Fruit fly (Drosophila melanogaster) whole organism, embryonic: Measurements from ENCODE around the gene syd.

Experiments used
- Asciz ChIP-seq: fragments of 200-800 bp; sonication (Bioruptor generic); optimal IDR thresholded peaks from 2 replicates; lab custom pipeline; 2017; ENCODE audit warnings: missing biosample characterization, mild to moderate bottlenecking, missing genetic modification characterization, missing genetic modification reagents
- CG10267 ChIP-seq: fragments of 200-800 bp; sonication (Bioruptor generic); optimal IDR thresholded peaks from 2 replicates; lab custom pipeline; 2018; ENCODE audit warnings: missing biosample characterization, mild to moderate bottlenecking, missing genetic modification characterization, moderate library complexity
- CG11695 ChIP-seq: fragments of 200-800 bp; sonication (Bioruptor generic); IDR thresholded peaks from 3 replicates; pipeline ENCODE4 v1.3.6; 2022; ENCODE audit warnings: missing biosample characterization, missing genetic modification characterization
- CG11696 ChIP-seq: fragments of 200-800 bp; sonication (Bioruptor generic); IDR thresholded peaks from 2 replicates; pipeline ENCODE4 v1.3.6; 2022; ENCODE audit warnings: missing biosample characterization, missing genetic modification characterization
- CG12071 ChIP-seq: fragments of 200-800 bp; sonication (Bioruptor generic); optimal IDR thresholded peaks from 3 replicates; lab custom pipeline; 2018; ENCODE audit warnings: missing biosample characterization, mild to moderate bottlenecking, missing genetic modification characterization
- CG13624 ChIP-seq: fragments of 200-800 bp; sonication (Bioruptor generic); optimal IDR thresholded peaks from 2 replicates; lab custom pipeline; 2016; ENCODE audit warnings: missing biosample characterization, missing genetic modification characterization
- CG1603 ChIP-seq: fragments of 200-800 bp; sonication (Bioruptor generic); optimal IDR thresholded peaks from 2 replicates; lab custom pipeline; 2019; ENCODE audit warnings: missing biosample characterization, mild to moderate bottlenecking, missing genetic modification characterization, moderate library complexity
- CG16813 ChIP-seq: fragments of 200-800 bp; sonication (Bioruptor generic); IDR thresholded peaks from 3 replicates; pipeline ENCODE4 v1.3.6; 2022; ENCODE audit warnings: missing biosample characterization, missing genetic modification characterization; ENCODE audit not compliant: partially characterized antibody
- CG2199 ChIP-seq: fragments of 200-800 bp; sonication (Bioruptor generic); IDR thresholded peaks from 3 replicates; pipeline ENCODE4 v1.3.6; 2022; ENCODE audit warnings: missing biosample characterization, missing genetic modification characterization
- CG3995 ChIP-seq: fragments of 200-800 bp; sonication (Bioruptor generic); optimal IDR thresholded peaks from 3 replicates; lab custom pipeline; 2016; ENCODE audit warnings: missing biosample characterization, missing genetic modification characterization
- CG4854 ChIP-seq: fragments of 200-800 bp; sonication (Bioruptor generic); optimal IDR thresholded peaks from 2 replicates; lab custom pipeline; 2016; ENCODE audit warnings: missing biosample characterization, missing genetic modification characterization, inconsistent platforms
- CG6791 ChIP-seq: fragments of 200-800 bp; sonication (Bioruptor generic); IDR thresholded peaks from 3 replicates; pipeline ENCODE4 v1.3.6; 2022; ENCODE audit warnings: missing biosample characterization, missing genetic modification characterization; ENCODE audit not compliant: partially characterized antibody
- CG7372 ChIP-seq: fragments of 200-800 bp; sonication (Bioruptor generic); IDR thresholded peaks from 2 replicates; pipeline ENCODE4 v1.3.6; 2022; ENCODE audit warnings: missing biosample characterization, missing genetic modification characterization
- CG7745 ChIP-seq: fragments of 200-800 bp; sonication (Bioruptor generic); optimal IDR thresholded peaks from 2 replicates; lab custom pipeline; 2018; ENCODE audit warnings: missing biosample characterization, mild to moderate bottlenecking, missing genetic modification characterization, moderate library complexity
- CTCF ChIP-seq: fragments of 200-800 bp; sonication (Bioruptor generic); optimal IDR thresholded peaks from 2 replicates; lab custom pipeline; 2017; ENCODE audit warnings: missing biosample characterization, mild to moderate bottlenecking, missing genetic modification characterization, moderate library complexity
- Dll ChIP-seq: fragments of 200-800 bp; sonication (Bioruptor generic); IDR thresholded peaks from 4 replicates; pipeline ENCODE4 v1.3.6; 2022; ENCODE audit warnings: missing biosample characterization, missing genetic modification characterization; ENCODE audit not compliant: partially characterized antibody
- Dref ChIP-seq: fragments of 200-800 bp; sonication (Bioruptor generic); IDR thresholded peaks from 2 replicates; pipeline ENCODE4 v1.3.6; 2022; ENCODE audit warnings: missing biosample characterization, missing genetic modification characterization
- E2f2 ChIP-seq: fragments of 200-800 bp; sonication (Bioruptor generic); IDR thresholded peaks from 2 replicates; pipeline ENCODE4 v1.3.6; 2022; ENCODE audit warnings: missing biosample characterization, missing genetic modification characterization
- Ets97D ChIP-seq: fragments of 200-800 bp; sonication (Bioruptor generic); optimal IDR thresholded peaks from 3 replicates; lab custom pipeline; 2016; ENCODE audit warnings: missing biosample characterization, missing genetic modification characterization
- GATAe ChIP-seq: fragments of 200-800 bp; sonication (Bioruptor generic); conservative IDR thresholded peaks from 2 replicates; pipeline ENCODE4 v1.3.6; 2022; ENCODE audit warnings: missing biosample characterization, missing genetic modification characterization
- Hmr ChIP-seq: fragments of 200-800 bp; sonication (Bioruptor generic); optimal IDR thresholded peaks from 3 replicates; lab custom pipeline; 2017; ENCODE audit warnings: mild to moderate bottlenecking, missing biosample characterization, missing genetic modification reagents, missing genetic modification characterization
- Jarid2 ChIP-seq: fragments of 200-800 bp; sonication (Bioruptor generic); optimal IDR thresholded peaks from 3 replicates; lab custom pipeline; 2017; ENCODE audit warnings: mild to moderate bottlenecking, missing biosample characterization, missing genetic modification reagents, missing genetic modification characterization
- Lpt ChIP-seq: fragments of >200 bp; optimal IDR thresholded peaks from 2 replicates; lab custom pipeline; 2018; ENCODE audit warnings: missing biosample characterization, missing genetic modification characterization
- Pdp1 ChIP-seq, 2 experiments: fragments of 200-800 bp; sonication (Bioruptor generic); optimal IDR thresholded peaks; 3 replicates each; lab custom pipeline; 2016; ENCODE audit warnings: missing biosample characterization in 2 of 2, missing genetic modification characterization in 2 of 2, mild to moderate bottlenecking in 1 of 2, moderate library complexity in 1 of 2
- Scr ChIP-seq: fragments of 200-800 bp; sonication (Bioruptor generic); IDR thresholded peaks from 2 replicates; pipeline ENCODE4 v1.3.6; 2022; ENCODE audit warnings: missing biosample characterization, missing genetic modification characterization; ENCODE audit not compliant: partially characterized antibody
- Sox100B ChIP-seq: fragments of 200-800 bp; sonication (Bioruptor generic); optimal IDR thresholded peaks from 3 replicates; lab custom pipeline; 2018; ENCODE audit warnings: missing biosample characterization, mild to moderate bottlenecking, missing genetic modification characterization
- Spps ChIP-seq: fragments of 200-800 bp; sonication (Bioruptor generic); optimal IDR thresholded peaks from 2 replicates; lab custom pipeline; 2018; ENCODE audit warnings: missing biosample characterization, mild to moderate bottlenecking, missing genetic modification characterization
- Ssrp ChIP-seq: fragments of 200-800 bp; sonication (Bioruptor generic); optimal IDR thresholded peaks from 2 replicates; lab custom pipeline; 2018; ENCODE audit warnings: missing biosample characterization, mild to moderate bottlenecking, missing genetic modification characterization, moderate library complexity
- Trl ChIP-seq, 3 experiments: fragments of >200 bp in 2 of 3; fragments of 200-800 bp in 1 of 3; sonication (Bioruptor generic) in 1 of 3; optimal IDR thresholded peaks; 2 replicates in 1 of 3; 3 replicates in 2 of 3; lab custom pipeline; 2016 to 2017; ENCODE audit warnings: missing biosample characterization in 1 of 3, missing genetic modification characterization in 1 of 3
- Vsx1 ChIP-seq: fragments of 200-800 bp; sonication (Bioruptor generic); optimal IDR thresholded peaks from 2 replicates; lab custom pipeline; 2017; ENCODE audit warnings: missing biosample characterization, mild to moderate bottlenecking, missing genetic modification characterization, missing genetic modification reagents
- amos ChIP-seq: fragments of 200-800 bp; sonication (Bioruptor generic); IDR thresholded peaks from 2 replicates; pipeline ENCODE4 v1.3.6; 2022; ENCODE audit warnings: missing biosample characterization, missing genetic modification characterization; ENCODE audit not compliant: partially characterized antibody
- az2 ChIP-seq: fragments of 200-800 bp; sonication (Bioruptor generic); optimal IDR thresholded peaks from 3 replicates; lab custom pipeline; 2016; ENCODE audit warnings: missing biosample characterization, missing genetic modification characterization
- chm ChIP-seq: fragments of 200-800 bp; sonication (Bioruptor generic); IDR thresholded peaks from 2 replicates; pipeline ENCODE4 v1.3.6; 2022; ENCODE audit warnings: missing biosample characterization, missing genetic modification characterization
- exex ChIP-seq: fragments of 200-800 bp; sonication (Bioruptor generic); optimal IDR thresholded peaks from 4 replicates; lab custom pipeline; 2018; ENCODE audit warnings: missing biosample characterization, mild to moderate bottlenecking, missing genetic modification characterization, moderate library complexity
- fd64A ChIP-seq: fragments of 200-800 bp; sonication (Bioruptor generic); optimal IDR thresholded peaks from 3 replicates; lab custom pipeline; 2018; ENCODE audit warnings: missing biosample characterization, mild to moderate bottlenecking, missing genetic modification characterization
- fd96Cb ChIP-seq: fragments of 200-800 bp; sonication (Bioruptor generic); optimal IDR thresholded peaks from 2 replicates; lab custom pipeline; 2018; ENCODE audit warnings: missing biosample characterization, mild to moderate bottlenecking, missing genetic modification characterization, moderate library complexity
- gcm ChIP-seq: fragments of 200-800 bp; sonication (Bioruptor generic); optimal IDR thresholded peaks from 2 replicates; lab custom pipeline; 2019; ENCODE audit warnings: missing biosample characterization, mild to moderate bottlenecking, missing genetic modification characterization, moderate library complexity
- h ChIP-seq: fragments of >200 bp; optimal IDR thresholded peaks from 2 replicates; lab custom pipeline; 2017
- jigr1 ChIP-seq: fragments of 200-800 bp; sonication (Bioruptor generic); IDR thresholded peaks from 3 replicates; pipeline ENCODE4 v1.3.6; 2022; ENCODE audit warnings: missing biosample characterization, missing genetic modification characterization
- sim ChIP-seq: fragments of 200-800 bp; sonication (Bioruptor generic); IDR thresholded peaks from 2 replicates; pipeline ENCODE4 v1.3.6; 2022; ENCODE audit warnings: missing biosample characterization, missing genetic modification characterization
- sisA ChIP-seq: fragments of 200-800 bp; sonication (Bioruptor generic); IDR thresholded peaks from 2 replicates; pipeline ENCODE4 v1.3.6; 2022; ENCODE audit warnings: missing biosample characterization, missing genetic modification characterization
- sug ChIP-seq: fragments of 200-800 bp; optimal IDR thresholded peaks from 2 replicates; lab custom pipeline; 2019; ENCODE audit warnings: missing biosample characterization, mild to moderate bottlenecking, missing genetic modification characterization, moderate library complexity
- tio ChIP-seq: fragments of 200-800 bp; sonication (Bioruptor generic); optimal IDR thresholded peaks from 2 replicates; lab custom pipeline; 2017; ENCODE audit warnings: missing biosample characterization, missing genetic modification characterization, inconsistent platforms
- usp ChIP-seq: fragments of >200 bp; optimal IDR thresholded peaks from 2 replicates; lab custom pipeline; 2017; ENCODE audit warnings: missing biosample characterization, missing genetic modification characterization

Gene syd

DNA sequence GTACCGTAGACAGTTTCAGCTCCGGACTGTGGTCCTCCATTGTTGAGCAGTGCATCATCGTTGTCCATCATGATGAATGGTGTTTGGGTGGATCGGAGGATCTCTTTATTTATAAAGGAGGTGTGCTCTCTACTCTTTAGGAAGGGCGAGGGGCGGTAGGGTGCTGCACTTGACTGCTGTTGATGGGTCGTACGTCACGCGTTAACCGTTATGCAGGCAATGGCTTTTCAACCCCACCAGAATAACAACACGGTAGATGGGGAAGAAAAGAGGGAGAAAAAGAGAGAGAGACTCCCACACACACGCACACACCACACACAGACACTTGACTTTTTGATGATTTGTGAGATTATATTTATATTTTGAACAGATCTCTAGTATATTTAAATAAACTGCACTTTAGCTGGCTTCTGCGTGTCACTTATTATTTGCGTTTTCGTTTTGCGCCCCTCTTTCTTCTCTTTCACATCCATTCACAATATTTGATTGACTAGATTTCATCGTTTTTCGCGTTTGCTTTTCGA, 449 bp downstream of the syd start (continued):
- no peak for TF ChIP-seq Jarid2 (GFP tag; lab: Kevin White, UChicago)
- TF ChIP-seq Spps = no peak
- no peak for TF ChIP-seq Hmr (GFP tag; lab: Kevin White, UChicago)
- no peak for TF ChIP-seq CG4854 (GFP tag; lab: Kevin White, UChicago)
- peak; percentile 45; the same call in 1 of the 2 replicates for TF ChIP-seq chm (GFP tag; lab: Robert Waterston, UW)
- TF ChIP-seq, all 482 proteins: peak for 7

dm6 chr3L:7934857-7935256, 1.1 kb downstream of the syd start:
- TF ChIP-seq CG2199 (GFP tag; lab: Robert Waterston, UW) = peak; percentile 41; the same call in 2 of the 3 replicates
- no peak for TF ChIP-seq Ssrp
- TF ChIP-seq Dref (GFP tag; lab: Robert Waterston, UW) = no peak
- peak in 1 of 2 experiments; percentile 24 for TF ChIP-seq Pdp1 (GFP tag; optimal IDR thresholded peaks at IDR 0.05; lab: Kevin White, UChicago)
- TF ChIP-seq az2 (GFP tag; lab: Kevin White, UChicago) = no peak
- peak in 1 of 2 experiments; percentile 21 for TF ChIP-seq Trl (optimal IDR thresholded peaks at IDR 0.05; lab: Kevin White, UChicago)
- no peak for TF ChIP-seq Trl (GFP tag; optimal IDR thresholded peaks at IDR 0.05; lab: Kevin White, UChicago)
- no peak for TF ChIP-seq CG11695
- TF ChIP-seq Hmr (GFP tag; lab: Kevin White, UChicago) = no peak
- no peak for TF ChIP-seq Sox100B
- TF ChIP-seq CG3995 (GFP tag; lab: Kevin White, UChicago) = no peak
- peak; percentile 23 for TF ChIP-seq gcm (GFP tag; lab: Kevin White, UChicago)
- TF ChIP-seq sim = no peak
- no peak for TF ChIP-seq CG13624
- TF ChIP-seq fd96Cb (tag; lab: Kevin White, UChicago) = no peak
- TF ChIP-seq CG7745 = peak; percentile 45
- TF ChIP-seq exex = peak; percentile 80

dm6 chr3L:7934200-7934599, 1.7 kb downstream of the syd start:
- peak; percentile 86 for TF ChIP-seq exex
- peak; percentile 32 for TF ChIP-seq sug (tag; lab: Kevin White, UChicago)
- no peak for TF ChIP-seq CG10267
- TF ChIP-seq CG2199 (GFP tag; lab: Robert Waterston, UW) = 0 out of 3 replicates have a peak, but pooled peaks have one; percentile 40
- no peak for TF ChIP-seq CG11696 (GFP tag; lab: Robert Waterston, UW)

DNA sequence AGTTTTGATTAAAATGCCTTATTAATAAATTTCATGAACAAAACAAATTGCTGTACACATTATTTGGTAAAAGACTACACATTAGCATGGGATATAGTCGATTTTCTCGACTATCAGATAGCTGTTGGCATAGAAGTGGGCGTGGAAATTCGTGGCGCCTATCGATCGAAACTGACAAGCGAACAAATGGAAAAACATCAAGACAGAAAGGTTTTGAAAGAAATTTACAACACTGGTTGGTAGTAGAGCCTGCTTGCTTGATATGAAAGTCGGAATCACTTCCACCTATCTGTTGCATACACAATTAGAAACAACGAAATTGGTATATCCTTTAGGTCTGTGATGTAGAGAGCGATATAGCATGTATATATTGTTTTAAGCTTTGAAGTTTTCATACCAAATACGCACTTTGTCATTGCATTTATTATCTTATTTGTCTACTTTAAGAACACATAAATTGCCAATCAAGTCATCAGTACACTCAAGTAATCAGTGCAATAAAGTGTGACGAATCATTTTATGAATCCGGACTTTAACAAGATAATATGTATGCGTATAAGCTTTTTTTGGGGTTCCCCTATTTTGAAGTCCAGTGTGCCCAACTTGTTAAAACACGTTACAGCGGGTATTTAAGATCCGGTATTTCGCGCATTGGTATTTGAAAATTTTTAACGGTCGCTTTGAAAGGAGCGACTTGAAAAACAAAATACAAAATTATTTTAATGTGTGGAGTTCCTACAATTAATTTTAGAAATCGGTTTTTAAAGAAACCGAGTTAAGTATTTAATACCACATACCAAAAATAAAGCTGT, 19.9 kb downstream of the syd start:
- TF ChIP-seq amos (GFP tag; lab: Robert Waterston, UW) = peak; percentile 41; the same call in 1 of the 2 replicates
- TF ChIP-seq Dll (GFP tag; lab: Robert Waterston, UW) = peak; percentile 62
- TF ChIP-seq CG16813 (GFP tag; lab: Robert Waterston, UW) = peak; percentile 53; the same call in 2 of the 3 replicates
- no peak for TF ChIP-seq tio (GFP tag; lab: Kevin White, UChicago)
- TF ChIP-seq CG12071 = no peak
- no peak for TF ChIP-seq Sox100B
- no peak for TF ChIP-seq h (lab: Kevin White, UChicago)
- no peak for TF ChIP-seq fd64A (GFP tag; lab: Kevin White, UChicago)
- TF ChIP-seq CG7372 = no peak
- no peak for TF ChIP-seq sisA (GFP tag; lab: Robert Waterston, UW)
- peak; percentile 64 for TF ChIP-seq E2f2 (GFP tag; lab: Robert Waterston, UW)
- TF ChIP-seq Lpt (GFP tag; lab: Kevin White, UChicago) = no peak
- peak; percentile 55; the same call in 1 of the 3 replicates for TF ChIP-seq CG6791 (GFP tag; lab: Robert Waterston, UW)
- no peak for TF ChIP-seq exex
- no peak for TF ChIP-seq jigr1
- peak; percentile 12 for TF ChIP-seq CG1603
- TF ChIP-seq Asciz (GFP tag; lab: Kevin White, UChicago) = no peak
- peak; percentile 7 for TF ChIP-seq Ets97D (GFP tag; lab: Kevin White, UChicago)
- no peak for TF ChIP-seq Vsx1
- peak; percentile 38 for TF ChIP-seq Scr (GFP tag; lab: Robert Waterston, UW)
- no peak for TF ChIP-seq usp (GFP tag; lab: Kevin White, UChicago)
- TF ChIP-seq CTCF (GFP tag; lab: Kevin White, UChicago) = no peak
- TF ChIP-seq GATAe (GFP tag; lab: Robert Waterston, UW) = no peak
